Fruit fly (Drosophila melanogaster) Kc167 (cell line): ENCODE data around the gene CG14042.

ENCODE experiments used
- Myc ChIP-seq: fragments of >200 bp; optimal IDR thresholded peaks from 2 replicates; lab custom pipeline; 2017; ENCODE audit warnings: missing external identifiers
- Sin3A ChIP-seq: fragments of >200 bp; optimal IDR thresholded peaks from 2 replicates; lab custom pipeline; 2018; ENCODE audit warnings: missing external identifiers
- h ChIP-seq: fragments of >200 bp; optimal IDR thresholded peaks from 3 replicates; lab custom pipeline; 2018; ENCODE audit warnings: missing external identifiers
- insv ChIP-seq: fragments of >200 bp; optimal IDR thresholded peaks from 3 replicates; lab custom pipeline; 2018; ENCODE audit warnings: missing external identifiers
- psq ChIP-seq: fragments of >200 bp; optimal IDR thresholded peaks from 2 replicates; lab custom pipeline; 2017; ENCODE audit warnings: missing external identifiers
- ttk ChIP-seq: sonication (Bioruptor generic); optimal IDR thresholded peaks from 2 replicates; lab custom pipeline; 2017; ENCODE audit warnings: missing external identifiers

CG14042 gene

DNA sequence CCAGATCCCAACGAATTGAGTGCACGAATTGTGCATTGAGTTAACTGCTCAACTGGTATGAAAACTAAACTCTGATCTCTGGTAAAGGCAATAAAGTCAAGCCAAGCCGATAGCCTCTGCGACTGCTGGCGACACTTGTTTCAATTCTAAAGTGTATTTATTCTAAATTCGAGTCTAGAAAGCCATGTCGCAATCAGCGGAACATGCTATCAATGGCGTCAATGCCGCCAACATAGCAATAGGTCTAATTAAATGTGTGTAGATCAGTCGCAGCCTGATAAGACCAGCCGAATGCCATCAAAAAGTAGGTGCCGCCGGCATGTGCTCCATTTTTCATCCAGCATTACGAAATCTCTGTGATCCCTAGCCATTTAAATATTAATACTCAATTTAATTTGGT is 12.0 kb upstream of the CG14042 start:
- TF ChIP-seq ttk (lab: Kevin White, UChicago) = no peak
- no peak for TF ChIP-seq h (lab: Kevin White, UChicago)
- TF ChIP-seq insv (lab: Kevin White, UChicago) = no peak
- TF ChIP-seq Sin3A (lab: Kevin White, UChicago) = no peak
- TF ChIP-seq psq (lab: Kevin White, UChicago) = no peak
- TF ChIP-seq Myc (lab: Kevin White, UChicago) = no peak

DNA sequence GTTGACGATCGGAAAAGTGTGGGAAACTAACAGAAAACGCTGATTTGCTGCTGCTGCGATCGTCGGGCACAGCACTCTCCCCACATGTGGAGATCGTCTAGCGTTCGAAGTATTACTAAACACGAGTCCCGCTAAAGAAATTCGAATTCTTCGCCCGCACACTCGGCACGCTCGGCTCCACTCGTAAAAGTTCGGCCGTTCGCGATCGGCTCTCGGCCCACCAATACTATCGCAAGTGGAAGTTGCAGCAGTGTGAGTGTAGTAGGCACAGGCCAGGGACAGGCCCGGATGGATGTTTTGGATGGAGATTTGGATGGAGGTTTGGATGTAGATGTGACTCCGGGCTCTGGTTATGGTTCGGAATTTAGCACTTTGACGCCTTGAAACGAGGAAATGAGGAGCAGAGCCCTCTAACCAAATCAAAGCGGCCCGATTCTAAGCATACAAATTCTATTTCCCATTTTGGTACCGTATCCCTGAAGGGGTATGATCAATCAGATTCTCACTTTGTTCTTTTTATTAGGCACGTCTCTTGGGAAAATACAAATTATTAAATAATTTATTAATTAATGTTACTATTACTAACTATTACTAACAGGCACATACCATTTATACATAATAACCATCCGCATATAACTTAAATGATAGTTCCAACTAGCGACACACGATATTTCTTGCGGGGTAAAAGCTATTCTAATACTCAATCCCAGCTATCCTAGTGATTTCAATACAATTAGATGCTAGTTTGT is 10.0 kb upstream of the CG14042 start:
- TF ChIP-seq Myc (lab: Kevin White, UChicago) (no peak), h (lab: Kevin White, UChicago) (no peak), Sin3A (lab: Kevin White, UChicago) (no peak), ttk (lab: Kevin White, UChicago) (no peak), insv (lab: Kevin White, UChicago) (no peak), psq (lab: Kevin White, UChicago) (no peak)

DNA sequence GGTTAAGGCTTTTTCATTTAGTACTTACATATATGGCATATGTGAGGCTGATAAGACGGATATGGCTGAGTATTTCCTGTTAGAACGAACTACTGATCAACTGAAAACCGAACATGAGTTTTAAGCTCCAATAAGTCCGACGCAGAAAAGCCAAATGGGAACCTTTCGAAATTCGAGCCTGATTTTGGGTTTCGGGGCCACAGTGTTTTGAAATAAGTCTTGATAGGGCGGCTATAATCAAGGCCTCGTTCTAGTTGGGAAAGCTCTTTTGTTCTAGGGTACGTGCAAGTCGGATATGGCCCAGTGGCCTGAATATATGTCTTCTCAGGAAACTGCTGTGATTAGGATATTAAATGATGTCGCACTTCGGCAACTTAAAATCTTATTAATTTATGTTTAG is 9.4 kb upstream of the CG14042 start, which contains the start of gene vkg:
Gene vkg (minus strand): TSS at position 101 of the 400 bp plus-strand sequence.
- no peak for TF ChIP-seq ttk (lab: Kevin White, UChicago)

DNA sequence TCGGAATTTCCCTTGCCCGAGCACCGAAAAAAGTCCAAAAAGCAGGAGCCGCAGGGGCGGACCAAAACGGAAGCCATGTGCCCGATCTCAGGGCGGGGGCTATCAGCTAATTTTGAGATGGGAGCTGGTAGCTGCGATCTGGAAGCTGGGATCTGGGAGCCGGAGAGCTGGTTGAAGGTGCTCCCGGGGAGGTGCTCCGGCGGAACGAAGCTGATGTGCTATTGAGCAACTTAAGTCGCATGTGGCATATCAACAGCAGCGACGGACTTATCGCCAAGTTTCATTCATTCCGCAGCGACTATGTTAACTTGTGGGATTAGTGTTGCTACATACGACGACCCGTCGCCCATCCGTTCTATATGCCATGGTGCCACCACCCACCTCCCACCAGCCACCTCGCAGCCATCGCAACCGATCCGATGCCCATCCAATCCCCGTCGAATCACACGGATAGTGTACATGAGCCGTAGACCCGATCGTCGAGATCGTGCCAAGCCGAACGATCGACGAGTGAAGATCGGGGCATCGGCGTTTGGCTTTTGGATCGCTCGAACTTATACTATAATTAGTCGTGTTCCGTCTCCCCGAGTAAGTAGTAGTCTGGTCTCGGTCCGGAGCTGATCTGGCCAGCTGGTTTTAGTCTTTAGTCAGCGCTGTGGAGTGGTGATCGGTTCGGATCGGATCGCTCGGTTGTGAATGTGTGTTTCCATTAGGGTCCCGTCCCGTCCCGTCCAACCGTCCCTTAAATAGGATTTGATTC is 8.3 kb upstream of the CG14042 start, which contains the start of gene Col4a1:
Gene Col4a1 (plus strand): TSS at position 561 of the 760 bp plus-strand sequence.
- TF ChIP-seq insv (lab: Kevin White, UChicago) (no peak), Myc (lab: Kevin White, UChicago) (no peak), psq (lab: Kevin White, UChicago) (no peak), ttk (lab: Kevin White, UChicago) (no peak)

DNA sequence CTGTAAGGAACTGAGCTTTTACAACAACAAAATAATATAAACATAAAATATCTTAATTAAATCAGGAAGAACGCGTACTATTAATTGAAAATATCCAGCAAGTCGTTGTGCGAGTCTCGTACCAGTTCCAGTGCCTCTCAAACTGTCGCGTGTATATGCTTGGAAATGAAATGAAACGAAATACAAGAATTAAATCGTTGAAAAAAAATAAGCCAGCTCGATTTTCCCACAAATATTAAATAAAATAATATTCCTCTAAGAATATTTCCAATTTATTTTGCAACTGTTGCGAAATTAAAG is 7.8 kb upstream of the CG14042 start:
- TF ChIP-seq h (lab: Kevin White, UChicago) (no peak), psq (lab: Kevin White, UChicago) (no peak), ttk (lab: Kevin White, UChicago) (no peak), insv (lab: Kevin White, UChicago) (no peak), Sin3A (lab: Kevin White, UChicago) (no peak), Myc (lab: Kevin White, UChicago) (no peak)

DNA sequence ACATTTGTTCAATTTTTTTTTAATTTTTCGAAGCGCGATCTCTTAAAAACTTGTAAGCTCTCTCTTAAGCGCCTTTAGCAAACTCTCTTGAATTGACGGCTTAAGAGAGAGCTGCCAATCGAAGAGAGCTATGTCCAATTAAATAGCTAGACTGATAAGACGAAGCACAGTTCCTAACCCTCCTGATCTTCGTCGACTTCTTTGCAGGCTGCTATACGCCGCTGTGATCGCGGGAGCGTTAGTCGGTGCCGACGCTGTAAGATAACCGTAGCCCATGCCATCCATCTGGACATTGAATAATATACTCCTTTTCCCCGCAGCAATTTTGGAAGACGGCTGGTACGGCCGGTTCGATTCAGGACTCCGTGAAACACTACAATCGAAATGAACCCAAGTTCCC is 7.0 kb upstream of the CG14042 start:
- TF ChIP-seq psq (lab: Kevin White, UChicago) = no peak
- no peak for TF ChIP-seq ttk (lab: Kevin White, UChicago)
- TF ChIP-seq insv (lab: Kevin White, UChicago) = no peak
- TF ChIP-seq Sin3A (lab: Kevin White, UChicago) = no peak
- TF ChIP-seq h (lab: Kevin White, UChicago) = no peak
- TF ChIP-seq Myc (lab: Kevin White, UChicago) = no peak

- TF ChIP-seq h (lab: Kevin White, UChicago) (no peak), Sin3A (lab: Kevin White, UChicago) (no peak), ttk (lab: Kevin White, UChicago) (no peak), psq (lab: Kevin White, UChicago) (no peak), Myc (lab: Kevin White, UChicago) (no peak), insv (lab: Kevin White, UChicago) (no peak)
These were observed 6.1 kb upstream of the CG14042 start for dm6 chr2L:5031399-5031798.

DNA sequence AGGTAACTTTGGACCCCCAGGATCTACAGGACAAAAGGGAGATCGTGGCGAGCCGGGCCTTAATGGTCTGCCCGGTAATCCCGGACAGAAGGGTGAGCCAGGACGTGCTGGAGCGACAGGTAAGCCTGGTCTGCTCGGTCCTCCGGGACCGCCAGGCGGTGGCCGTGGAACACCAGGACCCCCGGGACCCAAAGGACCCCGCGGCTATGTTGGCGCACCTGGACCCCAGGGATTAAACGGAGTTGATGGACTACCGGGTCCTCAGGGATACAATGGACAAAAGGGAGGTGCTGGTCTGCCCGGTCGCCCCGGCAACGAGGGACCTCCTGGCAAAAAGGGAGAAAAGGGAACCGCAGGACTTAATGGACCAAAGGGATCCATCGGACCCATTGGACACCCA is 5.6 kb upstream of the CG14042 start:
- TF ChIP-seq Sin3A (lab: Kevin White, UChicago) = no peak
- TF ChIP-seq psq (lab: Kevin White, UChicago) = no peak
- no peak for TF ChIP-seq ttk (lab: Kevin White, UChicago)
- no peak for TF ChIP-seq h (lab: Kevin White, UChicago)
- TF ChIP-seq insv (lab: Kevin White, UChicago) = no peak
- no peak for TF ChIP-seq Myc (lab: Kevin White, UChicago)

DNA sequence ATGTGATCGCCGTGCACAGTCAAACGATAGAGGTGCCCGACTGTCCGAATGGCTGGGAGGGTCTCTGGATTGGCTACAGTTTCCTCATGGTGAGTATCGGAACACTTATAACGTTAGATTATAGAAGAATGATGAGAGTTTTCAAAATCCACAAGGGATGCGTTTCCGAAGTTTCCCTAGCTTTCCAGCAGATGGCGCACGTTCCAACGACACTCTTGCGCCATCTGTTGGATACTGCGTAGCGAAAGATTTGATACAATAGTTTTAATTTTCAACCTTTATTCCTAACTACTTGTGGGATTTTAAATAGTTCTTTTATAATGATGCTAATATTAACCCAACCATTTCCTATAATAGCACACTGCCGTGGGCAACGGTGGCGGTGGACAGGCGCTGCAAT is 1.4 kb upstream of the CG14042 start:
- TF ChIP-seq Sin3A (lab: Kevin White, UChicago) (no peak), ttk (lab: Kevin White, UChicago) (no peak), Myc (lab: Kevin White, UChicago) (no peak), psq (lab: Kevin White, UChicago) (no peak), h (lab: Kevin White, UChicago) (no peak), insv (lab: Kevin White, UChicago) (no peak)

- TF ChIP-seq psq (lab: Kevin White, UChicago) (no peak), insv (lab: Kevin White, UChicago) (no peak), Sin3A (lab: Kevin White, UChicago) (no peak)
These were observed 4.6 kb downstream of the CG14042 start for dm6 chr2L:5042076-5042475.

- TF ChIP-seq ttk (lab: Kevin White, UChicago) (no peak), h (lab: Kevin White, UChicago) (no peak), Myc (lab: Kevin White, UChicago) (no peak)
These were observed 5.5 kb downstream of the CG14042 start, which contains the start of the genes CG33995, CG44000 and CG44001 for dm6 chr2L:5043043-5043442. TSS of gene CG33995 (plus strand) at chr2L:5043270. TSS of gene CG44000 (plus strand) at chr2L:5043270. TSS of gene CG44001 (plus strand) at chr2L:5043270.
